Fruit fly (Drosophila melanogaster) whole organism, embryonic: ENCODE results near the gene CG34276.
A peak's percentile ranks its signal among the peaks of the same experiment; 100 is the strongest.

ENCODE experiments used
- Aef1 ChIP-seq: fragments of 200-800 bp; sonication (Bioruptor generic); IDR thresholded peaks from 3 replicates; pipeline ENCODE4 v1.3.6; 2022; ENCODE audit warnings: missing biosample characterization, missing genetic modification characterization
- Atf3 ChIP-seq: fragments of 200-800 bp; sonication (Bioruptor generic); optimal IDR thresholded peaks from 3 replicates; lab custom pipeline; 2016; ENCODE audit warnings: missing biosample characterization, missing genetic modification characterization
- CG1233 ChIP-seq: fragments of 200-800 bp; sonication (Bioruptor generic); optimal IDR thresholded peaks from 4 replicates; lab custom pipeline; 2018; ENCODE audit warnings: missing biosample characterization, mild to moderate bottlenecking, missing genetic modification characterization
- CG14014 ChIP-seq: fragments of 200-800 bp; sonication (Bioruptor generic); IDR thresholded peaks from 2 replicates; pipeline ENCODE4 v1.3.6; 2022; ENCODE audit warnings: missing biosample characterization, missing genetic modification characterization
- CG14050 ChIP-seq: fragments of 200-800 bp; sonication (Bioruptor generic); IDR thresholded peaks from 3 replicates; pipeline ENCODE4 v1.3.6; 2022; ENCODE audit warnings: missing biosample characterization, missing genetic modification characterization
- CG14441 ChIP-seq: fragments of 200-800 bp; sonication (Bioruptor generic); IDR thresholded peaks from 2 replicates; pipeline ENCODE4 v1.3.6; 2022; ENCODE audit warnings: missing biosample characterization, missing genetic modification characterization
- CG17829 ChIP-seq: fragments of 200-800 bp; optimal IDR thresholded peaks from 2 replicates; lab custom pipeline; 2019; ENCODE audit warnings: missing biosample characterization, mild to moderate bottlenecking, missing genetic modification characterization, moderate library complexity
- CG18599 ChIP-seq: fragments of 200-800 bp; sonication (Bioruptor generic); optimal IDR thresholded peaks from 3 replicates; lab custom pipeline; 2017; ENCODE audit warnings: missing biosample characterization, missing genetic modification characterization, mild to moderate bottlenecking, moderate library complexity, missing genetic modification reagents
- CG2116 ChIP-seq: fragments of 200-800 bp; sonication (Bioruptor generic); optimal IDR thresholded peaks from 3 replicates; lab custom pipeline; 2018; ENCODE audit warnings: missing biosample characterization, mild to moderate bottlenecking, missing genetic modification characterization
- CG30020 ChIP-seq: fragments of 200-800 bp; optimal IDR thresholded peaks from 2 replicates; lab custom pipeline; 2019; ENCODE audit warnings: missing biosample characterization, mild to moderate bottlenecking, missing genetic modification characterization, moderate library complexity
- CG3163 ChIP-seq: fragments of 200-800 bp; sonication (Bioruptor generic); optimal IDR thresholded peaks from 3 replicates; lab custom pipeline; 2016; ENCODE audit warnings: missing biosample characterization, missing genetic modification characterization
- CG42726 ChIP-seq: fragments of 200-800 bp; sonication (Bioruptor generic); IDR thresholded peaks from 2 replicates; pipeline ENCODE4 v1.3.6; 2022; ENCODE audit warnings: missing biosample characterization, missing genetic modification characterization; ENCODE audit not compliant: partially characterized antibody
- CG6765 ChIP-seq: fragments of 200-800 bp; sonication (Bioruptor generic); optimal IDR thresholded peaks from 3 replicates; lab custom pipeline; 2017; ENCODE audit warnings: missing biosample characterization, mild to moderate bottlenecking, missing genetic modification characterization
- CG6791 ChIP-seq: fragments of 200-800 bp; sonication (Bioruptor generic); IDR thresholded peaks from 3 replicates; pipeline ENCODE4 v1.3.6; 2022; ENCODE audit warnings: missing biosample characterization, missing genetic modification characterization; ENCODE audit not compliant: partially characterized antibody
- CG6854 ChIP-seq: fragments of 200-800 bp; sonication (Bioruptor generic); optimal IDR thresholded peaks from 3 replicates; lab custom pipeline; 2017; ENCODE audit warnings: missing biosample characterization, mild to moderate bottlenecking, missing genetic modification characterization
- CG8089 ChIP-seq: fragments of 200-800 bp; sonication (Bioruptor generic); optimal IDR thresholded peaks from 3 replicates; lab custom pipeline; 2016; ENCODE audit warnings: missing biosample characterization, missing genetic modification characterization
- CG9215 ChIP-seq: fragments of 200-800 bp; sonication (Bioruptor generic); IDR thresholded peaks from 2 replicates; pipeline ENCODE4 v1.3.6; 2022; ENCODE audit warnings: missing biosample characterization, missing genetic modification characterization
- CG9817 ChIP-seq: fragments of 200-800 bp; sonication (Bioruptor generic); optimal IDR thresholded peaks from 2 replicates; lab custom pipeline; 2018; ENCODE audit warnings: missing biosample characterization, mild to moderate bottlenecking, missing genetic modification characterization, moderate library complexity
- Dfd ChIP-seq, 2 experiments: fragments of >200 bp; optimal IDR thresholded peaks; 2 replicates each; lab custom pipeline; 2017; ENCODE audit warnings: missing biosample characterization in 2 of 2, missing genetic modification characterization in 2 of 2
- Doc3 ChIP-seq: fragments of 200-800 bp; sonication (Bioruptor generic); IDR thresholded peaks from 3 replicates; pipeline ENCODE4 v1.3.6; 2022; ENCODE audit warnings: missing biosample characterization, missing genetic modification characterization; ENCODE audit not compliant: partially characterized antibody
- Dp ChIP-seq: fragments of 200-800 bp; sonication (Bioruptor generic); optimal IDR thresholded peaks from 2 replicates; lab custom pipeline; 2018; ENCODE audit warnings: missing biosample characterization, mild to moderate bottlenecking, missing genetic modification characterization, moderate library complexity
- Eip74EF ChIP-seq, 2 experiments: fragments of 200-800 bp in 1 of 2; fragments of >200 bp in 1 of 2; sonication (Bioruptor generic) in 1 of 2; optimal IDR thresholded peaks; 2 replicates each; lab custom pipeline; 2017 to 2019; ENCODE audit warnings: missing biosample characterization in 2 of 2, missing genetic modification characterization in 2 of 2, mild to moderate bottlenecking in 1 of 2, moderate library complexity in 1 of 2
- GATAe ChIP-seq: fragments of 200-800 bp; sonication (Bioruptor generic); conservative IDR thresholded peaks from 2 replicates; pipeline ENCODE4 v1.3.6; 2022; ENCODE audit warnings: missing biosample characterization, missing genetic modification characterization
- Gsc ChIP-seq: fragments of 200-800 bp; sonication (Bioruptor generic); IDR thresholded peaks from 2 replicates; pipeline ENCODE4 v1.3.6; 2022; ENCODE audit warnings: missing biosample characterization, missing genetic modification characterization
- Gug ChIP-seq: fragments of 200-800 bp; sonication (Bioruptor generic); IDR thresholded peaks from 4 replicates; pipeline ENCODE4 v1.3.6; 2022; ENCODE audit warnings: missing biosample characterization, missing genetic modification characterization
- HLH54F ChIP-seq: fragments of 200-800 bp; sonication (Bioruptor generic); optimal IDR thresholded peaks from 3 replicates; lab custom pipeline; 2016; ENCODE audit warnings: missing biosample characterization, missing genetic modification characterization
- Hsf ChIP-seq: fragments of 200-800 bp; sonication (Bioruptor generic); optimal IDR thresholded peaks from 3 replicates; lab custom pipeline; 2016; ENCODE audit warnings: missing biosample characterization, missing genetic modification characterization
- Kr ChIP-seq: fragments of 200-800 bp; sonication (Bioruptor generic); optimal IDR thresholded peaks from 2 replicates; lab custom pipeline; 2017; ENCODE audit warnings: missing biosample characterization, mild to moderate bottlenecking, missing genetic modification characterization
- Lhr ChIP-seq: fragments of 200-800 bp; sonication (Bioruptor generic); optimal IDR thresholded peaks from 3 replicates; lab custom pipeline; 2017; ENCODE audit warnings: mild to moderate bottlenecking, missing biosample characterization, missing genetic modification reagents, missing genetic modification characterization
- Meics ChIP-seq: fragments of 200-800 bp; sonication (Bioruptor generic); optimal IDR thresholded peaks from 2 replicates; lab custom pipeline; 2017; ENCODE audit warnings: missing biosample characterization, mild to moderate bottlenecking, missing genetic modification characterization
- NC2β ChIP-seq: fragments of 200-800 bp; sonication (Bioruptor generic); optimal IDR thresholded peaks from 2 replicates; lab custom pipeline; 2016; ENCODE audit warnings: missing biosample characterization, missing genetic modification characterization
- Ssrp ChIP-seq: fragments of 200-800 bp; sonication (Bioruptor generic); optimal IDR thresholded peaks from 2 replicates; lab custom pipeline; 2018; ENCODE audit warnings: missing biosample characterization, mild to moderate bottlenecking, missing genetic modification characterization, moderate library complexity
- ab ChIP-seq: fragments of 200-800 bp; sonication (Bioruptor generic); optimal IDR thresholded peaks from 2 replicates; lab custom pipeline; 2016; ENCODE audit warnings: missing biosample characterization, missing genetic modification characterization
- ap ChIP-seq: fragments of 200-800 bp; sonication (Bioruptor generic); IDR thresholded peaks from 2 replicates; pipeline ENCODE4 v1.3.6; 2022; ENCODE audit warnings: missing biosample characterization, missing genetic modification characterization
- bcd ChIP-seq: fragments of 200-800 bp; sonication (Bioruptor generic); optimal IDR thresholded peaks from 2 replicates; lab custom pipeline; 2017; ENCODE audit warnings: missing biosample characterization, mild to moderate bottlenecking, missing genetic modification characterization
- bsh ChIP-seq, 2 experiments: fragments of 200-800 bp; sonication (Bioruptor generic); optimal IDR thresholded peaks; 2 replicates each; lab custom pipeline; 2017 to 2018; ENCODE audit warnings: mild to moderate bottlenecking in 2 of 2, missing biosample characterization in 2 of 2, missing genetic modification characterization in 2 of 2, moderate library complexity in 1 of 2
- dati ChIP-seq: fragments of 200-800 bp; sonication (Bioruptor generic); IDR thresholded peaks from 2 replicates; pipeline ENCODE4 v1.3.6; 2022; ENCODE audit warnings: missing biosample characterization, missing genetic modification characterization
- grn ChIP-seq: fragments of 200-800 bp; sonication (Bioruptor generic); optimal IDR thresholded peaks from 3 replicates; lab custom pipeline; 2017; ENCODE audit warnings: missing biosample characterization, missing genetic modification characterization
- hkb ChIP-seq, 2 experiments: fragments of 200-800 bp in 1 of 2; fragments of >200 bp in 1 of 2; sonication (Bioruptor generic) in 1 of 2; IDR thresholded peaks in 1 of 2; optimal IDR thresholded peaks in 1 of 2; 2 replicates each; pipeline versions ENCODE4 v1.3.6 to Lab custom; 2017 to 2022; ENCODE audit warnings: missing biosample characterization in 1 of 2, missing genetic modification characterization in 1 of 2
- ind ChIP-seq: fragments of 200-800 bp; sonication (Bioruptor generic); optimal IDR thresholded peaks from 3 replicates; lab custom pipeline; 2016; ENCODE audit warnings: missing biosample characterization, missing genetic modification characterization
- lab ChIP-seq: fragments of 200-800 bp; sonication (Bioruptor generic); optimal IDR thresholded peaks from 3 replicates; lab custom pipeline; 2017; ENCODE audit warnings: missing biosample characterization, missing genetic modification characterization, mild to moderate bottlenecking, moderate library complexity, missing genetic modification reagents
- nerfin-1 ChIP-seq: fragments of 200-800 bp; sonication (Bioruptor generic); optimal IDR thresholded peaks from 3 replicates; lab custom pipeline; 2019; ENCODE audit warnings: missing biosample characterization, mild to moderate bottlenecking, missing genetic modification characterization, moderate library complexity
- p53 ChIP-seq: fragments of 200-800 bp; sonication (Bioruptor generic); optimal IDR thresholded peaks from 2 replicates; lab custom pipeline; 2016; ENCODE audit warnings: missing biosample characterization, missing genetic modification characterization
- row ChIP-seq: fragments of 200-800 bp; sonication (Bioruptor generic); IDR thresholded peaks from 3 replicates; pipeline ENCODE4 v1.3.6; 2022; ENCODE audit warnings: missing biosample characterization, missing genetic modification characterization
- sug ChIP-seq: fragments of 200-800 bp; optimal IDR thresholded peaks from 2 replicates; lab custom pipeline; 2019; ENCODE audit warnings: missing biosample characterization, mild to moderate bottlenecking, missing genetic modification characterization, moderate library complexity
- tna ChIP-seq: fragments of 200-800 bp; sonication (Bioruptor generic); IDR thresholded peaks from 2 replicates; pipeline ENCODE4 v1.3.6; 2022; ENCODE audit warnings: missing biosample characterization, missing genetic modification characterization; ENCODE audit not compliant: partially characterized antibody
- toy ChIP-seq: fragments of 200-800 bp; sonication (Bioruptor generic); IDR thresholded peaks from 2 replicates; pipeline ENCODE4 v1.3.6; 2022; ENCODE audit warnings: missing biosample characterization, missing genetic modification characterization
- tup ChIP-seq: fragments of 200-800 bp; sonication (Bioruptor generic); optimal IDR thresholded peaks from 2 replicates; lab custom pipeline; 2016; ENCODE audit warnings: missing biosample characterization, mild to moderate bottlenecking, missing genetic modification characterization, moderate library complexity
- vfl ChIP-seq: fragments of 200-800 bp; sonication (Bioruptor generic); optimal IDR thresholded peaks from 2 replicates; lab custom pipeline; 2016; ENCODE audit warnings: missing biosample characterization, missing genetic modification characterization
- zen2 ChIP-seq: fragments of 200-800 bp; sonication (Bioruptor generic); IDR thresholded peaks from 3 replicates; pipeline ENCODE4 v1.3.6; 2022; ENCODE audit warnings: missing biosample characterization, missing genetic modification characterization; ENCODE audit not compliant: partially characterized antibody

Gene CG34276

dm6 chr3R:15965169-15965568 is 39.7 kb downstream of the CG34276 start, which contains the start of the genes CG32856 and Rbf2 (continued):
- TF ChIP-seq Kr (GFP tag; lab: Kevin White, UChicago) (peak; percentile 27), Hsf (peak; percentile 91), bcd (GFP tag; lab: Kevin White, UChicago) (no peak), CG30020 (tag; lab: Kevin White, UChicago) (peak; percentile 82), Dp (GFP tag; lab: Kevin White, UChicago) (peak; percentile 84), sug (tag; lab: Kevin White, UChicago) (peak; percentile 90), grn (no peak), CG8089 (GFP tag; lab: Kevin White, UChicago) (peak; percentile 60), CG3163 (GFP tag; lab: Kevin White, UChicago) (no peak), CG1233 (GFP tag; lab: Kevin White, UChicago) (no peak), Gug (GFP tag; lab: Robert Waterston, UW) (no peak), CG18599 (GFP tag; lab: Kevin White, UChicago) (no peak), bsh (GFP tag; optimal IDR thresholded peaks at IDR 0.05; lab: Kevin White, UChicago) (peak; percentile 59 to 85), Doc3 (GFP tag; lab: Robert Waterston, UW) (peak; percentile 48; the same call in 1 of the 3 replicates), CG42726 (GFP tag; lab: Robert Waterston, UW) (peak; percentile 62; the same call in 1 of the 2 replicates), CG6854 (GFP tag; lab: Kevin White, UChicago) (no peak), hkb (optimal IDR thresholded peaks at IDR 0.05; lab: Kevin White, UChicago) (no peak), hkb (GFP tag; IDR thresholded peaks at IDR 0.05; lab: Robert Waterston, UW) (peak; percentile 73), ap (GFP tag; lab: Robert Waterston, UW) (peak; percentile 72), HLH54F (peak; percentile 85), toy (GFP tag; lab: Robert Waterston, UW) (no peak), CG9215 (GFP tag; lab: Robert Waterston, UW) (no peak), Aef1 (GFP tag; lab: Robert Waterston, UW) (no peak; the same call in 1 of the 3 replicates), p53 (GFP tag; lab: Kevin White, UChicago) (no peak), GATAe (GFP tag; lab: Robert Waterston, UW) (no peak), zen2 (GFP tag; lab: Robert Waterston, UW) (peak; percentile 82), vfl (GFP tag; lab: Kevin White, UChicago) (peak; percentile 82), CG9817 (tag; lab: Kevin White, UChicago) (peak; percentile 93), Ssrp (tag; lab: Kevin White, UChicago) (peak; percentile 87), CG6765 (GFP tag; lab: Kevin White, UChicago) (peak; percentile 50), lab (no peak), CG2116 (GFP tag; lab: Kevin White, UChicago) (peak; percentile 99), dati (GFP tag; lab: Robert Waterston, UW) (no peak), NC2β (GFP tag; lab: Kevin White, UChicago) (peak; percentile 8), tup (GFP tag; lab: Kevin White, UChicago) (peak; percentile 57), CG14050 (GFP tag; lab: Robert Waterston, UW) (peak; percentile 63), Eip74EF (GFP tag; optimal IDR thresholded peaks at IDR 0.05; lab: Kevin White, UChicago) (no peak), Gsc (GFP tag; lab: Robert Waterston, UW) (no peak), CG17829 (tag; lab: Kevin White, UChicago) (peak; percentile 58), ind (peak; percentile 65), row (GFP tag; lab: Robert Waterston, UW) (peak; percentile 95), Meics (GFP tag; lab: Kevin White, UChicago) (peak; percentile 67), CG6791 (GFP tag; lab: Robert Waterston, UW) (peak; percentile 95), CG14441 (GFP tag; lab: Robert Waterston, UW) (0 out of 2 replicates have a peak, but pooled peaks have one; percentile 30), Lhr (no peak), tna (GFP tag; lab: Robert Waterston, UW) (peak; percentile 90), Dfd (GFP tag; optimal IDR thresholded peaks at IDR 0.05; lab: Kevin White, UChicago) (no peak), ab (peak; percentile 41), Atf3 (peak; percentile 61), CG14014 (GFP tag; lab: Robert Waterston, UW) (peak; percentile 77), nerfin-1 (peak; percentile 75)
